Worm (Caenorhabditis elegans): ENCODE results near the gene F41E7.2.

The F41E7.2 gene

DNA sequence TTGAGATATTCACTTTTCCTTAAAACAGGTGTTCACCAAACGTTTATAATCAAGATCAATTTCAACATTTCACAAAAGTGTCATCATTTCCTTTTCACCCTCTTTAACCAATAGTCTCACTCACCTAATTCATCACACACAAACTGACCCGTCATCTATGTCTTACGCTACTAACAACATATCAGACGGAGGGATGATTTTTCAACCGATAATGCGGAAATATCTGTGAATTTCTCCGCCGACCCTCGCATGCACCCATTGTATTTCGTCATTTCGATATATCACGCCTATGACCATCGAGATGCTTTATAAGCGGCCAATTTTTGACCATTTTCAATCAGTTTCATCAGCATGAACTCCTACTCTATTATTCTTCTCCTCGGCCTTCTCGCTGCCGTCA, 30.7 kb downstream of the F41E7.2 start, which contains the start of gene fipr-21 (continued):
- TF ChIP-seq unc-86 (tag; optimal IDR thresholded peaks at IDR 0.05) (no peak), mdl-1 (tag; optimal IDR thresholded peaks at IDR 0.05) (peak in 1 of 2 experiments; percentile 31), nhr-77 (tag; optimal IDR thresholded peaks at IDR 0.05) (no peak), dsc-1 (tag; optimal IDR thresholded peaks at IDR 0.05) (no peak), snu-23 (GFP tag; optimal IDR thresholded peaks at IDR 0.05) (peak; percentile 44), nhr-76 (tag; optimal IDR thresholded peaks at IDR 0.05) (no peak), unc-30 (tag; optimal IDR thresholded peaks at IDR 0.05) (no peak), grh-1 (GFP tag; IDR thresholded peaks at IDR 0.05) (no peak), fos-1 (tag; optimal IDR thresholded peaks at IDR 0.05) (no peak)

DNA sequence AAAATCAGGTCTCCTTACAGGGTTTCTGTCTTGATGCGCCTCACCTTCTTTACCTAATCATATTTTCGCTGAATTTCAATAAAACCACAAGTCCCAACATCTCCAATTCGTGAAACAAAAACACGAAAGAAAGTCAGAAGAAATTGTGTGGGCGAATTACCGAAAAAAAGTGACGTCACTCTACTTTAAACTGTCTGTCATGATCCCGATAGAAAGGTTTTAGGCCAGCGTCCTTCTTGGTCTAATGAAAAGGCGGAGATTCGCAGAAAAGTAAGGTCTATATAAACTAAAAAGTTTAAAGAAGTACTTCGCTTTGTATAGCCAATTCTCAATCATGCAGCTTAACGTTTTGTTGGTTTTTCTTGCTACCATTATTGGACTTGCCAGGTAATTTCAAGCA, 32.8 kb downstream of the F41E7.2 start, which contains the start of gene cnc-8:
cnc-8 (plus strand) TSS at position 307 of the 400 bp plus-strand sequence.
- TF ChIP-seq elt-3 (tag; optimal IDR thresholded peaks at IDR 0.05) = peak in 2 of 6 experiments; percentile 43 to 49
- TF ChIP-seq nhr-20 (tag; optimal IDR thresholded peaks at IDR 0.05) = peak; percentile 22
- TF ChIP-seq nhr-11 (tag; optimal IDR thresholded peaks at IDR 0.05) = no peak
- no peak for TF ChIP-seq unc-86 (tag; optimal IDR thresholded peaks at IDR 0.05)
- TF ChIP-seq nhr-71 (tag; optimal IDR thresholded peaks at IDR 0.05) = peak; percentile 39
- no peak for TF ChIP-seq isw-1 (GFP tag; IDR thresholded peaks at IDR 0.05)
- TF ChIP-seq nhr-90 (tag; optimal IDR thresholded peaks at IDR 0.05; ENCODE audit: poor library complexity) = peak; percentile 5
- TF ChIP-seq nhr-85 (tag) = peak; percentile 82
- TF ChIP-seq snu-23 (GFP tag; optimal IDR thresholded peaks at IDR 0.05) = peak; percentile 22
- peak; percentile 71 for TF ChIP-seq blmp-1 (tag; optimal IDR thresholded peaks at IDR 0.05)
- TF ChIP-seq fkh-10 (GFP tag; optimal IDR thresholded peaks at IDR 0.05) = no peak
- TF ChIP-seq nhr-19 (GFP tag; conservative IDR thresholded peaks at IDR 0.05) = peak; percentile 32; the same call in 1 of the 2 replicates
- no peak for TF ChIP-seq ceh-63 (GFP tag; optimal IDR thresholded peaks at IDR 0.05)

- peak; percentile 18 for TF ChIP-seq nhr-71 (tag; optimal IDR thresholded peaks at IDR 0.05)
- TF ChIP-seq lin-14 (GFP tag; optimal IDR thresholded peaks at IDR 0.05) = peak; percentile 36
- TF ChIP-seq blmp-1 (tag; optimal IDR thresholded peaks at IDR 0.05) = peak; percentile 23
- TF ChIP-seq aha-1 (tag; optimal IDR thresholded peaks at IDR 0.05) = no peak
- TF ChIP-seq nhr-85 (tag) = peak; percentile 68
- TF ChIP-seq fkh-10 (GFP tag; optimal IDR thresholded peaks at IDR 0.05) = no peak
- TF ChIP-seq efl-1 (optimal IDR thresholded peaks at IDR 0.05) = no peak
- peak in 1 of 2 experiments; percentile 27 for TF ChIP-seq efl-1 (GFP tag; optimal IDR thresholded peaks at IDR 0.05 in 1 of 2)
- TF ChIP-seq ets-5 (GFP tag; IDR thresholded peaks at IDR 0.05) = no peak
- peak; percentile 17 for TF ChIP-seq nhr-20 (tag; optimal IDR thresholded peaks at IDR 0.05)
- no peak for TF ChIP-seq C04F5.9 (tag; optimal IDR thresholded peaks at IDR 0.05)
- peak in 2 of 6 experiments; percentile 12 to 27 for TF ChIP-seq elt-3 (tag; optimal IDR thresholded peaks at IDR 0.05)
- TF ChIP-seq rnt-1 (tag; optimal IDR thresholded peaks at IDR 0.05) = no peak
Observed at ce11 chrX:10306923-10307322, 33.4 kb downstream of the F41E7.2 start.

- TF ChIP-seq efl-1 (optimal IDR thresholded peaks at IDR 0.05) (no peak), efl-1 (GFP tag; optimal IDR thresholded peaks at IDR 0.05 in 1 of 2) (peak in 1 of 2 experiments; percentile 11), hpl-2 (GFP tag; optimal IDR thresholded peaks at IDR 0.05) (no peak)
Observed at ce11 chrX:10307495-10307894, 34.0 kb downstream of the F41E7.2 start, which contains the start of gene F41E7.7. Gene F41E7.7 (plus strand): TSS chrX:10307795.

- TF ChIP-seq lin-13 (GFP tag; optimal IDR thresholded peaks at IDR 0.05) (no peak), nhr-76 (tag; optimal IDR thresholded peaks at IDR 0.05) (no peak)
Observed at ce11 chrX:10310366-10310765, 36.9 kb downstream of the F41E7.2 start, which contains the start of gene F41E7.6. Gene F41E7.6 (minus strand): TSS chrX:10310466.

DNA sequence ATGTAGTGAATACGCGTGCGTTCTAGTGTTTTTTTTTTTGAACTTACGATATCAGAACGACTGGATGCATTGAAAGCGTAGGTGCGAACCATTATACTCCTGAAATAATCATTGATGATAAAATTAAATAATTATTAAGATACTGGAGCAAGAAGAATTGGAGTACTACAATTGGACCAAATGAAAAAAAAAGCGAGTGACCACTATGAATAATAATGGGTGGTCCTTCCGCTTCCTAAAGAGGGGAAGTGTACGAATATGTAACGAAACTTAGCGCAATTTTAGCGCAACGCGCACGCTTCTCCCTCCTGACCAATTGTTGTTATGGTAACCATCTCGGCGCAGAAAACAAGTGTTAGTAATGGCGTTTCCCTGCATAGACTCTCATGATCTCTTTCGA, 42.4 kb downstream of the F41E7.2 start, which contains the start of gene F41E7.9:
F41E7.9 (minus strand) TSS at position 101 of the 400 bp plus-strand sequence.
- TF ChIP-seq F16B12.6 (tag; optimal IDR thresholded peaks at IDR 0.05) = no peak
- peak; percentile 49 for TF ChIP-seq fkh-8 (tag; optimal IDR thresholded peaks at IDR 0.05)

All from whole organism, L1 larva.